Fruit fly (Drosophila melanogaster) whole organism, pupa: ENCODE data around the gene MFS18.

Source experiments
- CG10348 ChIP-seq: fragments of 200-800 bp; sonication (Bioruptor generic); IDR thresholded peaks from 2 replicates; pipeline ENCODE4 v1.3.6; 2022; ENCODE audit warnings: missing biosample characterization, missing genetic modification characterization
- CG12605 ChIP-seq: fragments of 200-800 bp; sonication (Bioruptor generic); IDR thresholded peaks from 2 replicates; pipeline ENCODE4 v1.3.6; 2022; ENCODE audit warnings: missing biosample characterization, missing genetic modification characterization
- CG13204 ChIP-seq: fragments of 200-800 bp; sonication (Bioruptor generic); optimal IDR thresholded peaks from 2 replicates; lab custom pipeline; 2018; ENCODE audit warnings: missing biosample characterization, mild to moderate bottlenecking, missing genetic modification characterization, moderate library complexity
- CG14655 ChIP-seq: fragments of 200-800 bp; sonication (Bioruptor generic); optimal IDR thresholded peaks from 3 replicates; lab custom pipeline; 2017; ENCODE audit warnings: mild to moderate bottlenecking, missing biosample characterization, missing genetic modification reagents, missing genetic modification characterization
- CG15710 ChIP-seq: fragments of 200-800 bp; sonication (Bioruptor generic); optimal IDR thresholded peaks from 2 replicates; lab custom pipeline; 2018; ENCODE audit warnings: missing biosample characterization, mild to moderate bottlenecking, missing genetic modification characterization, moderate library complexity
- CG17806 ChIP-seq: fragments of 200-800 bp; sonication (Bioruptor generic); optimal IDR thresholded peaks from 2 replicates; lab custom pipeline; 2018; ENCODE audit warnings: missing biosample characterization, mild to moderate bottlenecking, missing genetic modification characterization, moderate library complexity
- CG32121 ChIP-seq: fragments of 200-800 bp; sonication (Bioruptor generic); IDR thresholded peaks from 2 replicates; pipeline ENCODE4 v1.3.6; 2022; ENCODE audit warnings: missing biosample characterization, missing genetic modification characterization
- CG34367 ChIP-seq: fragments of 200-800 bp; sonication (Bioruptor generic); optimal IDR thresholded peaks from 2 replicates; lab custom pipeline; 2018; ENCODE audit warnings: missing biosample characterization, mild to moderate bottlenecking, missing genetic modification characterization
- CG4496 ChIP-seq: fragments of 200-800 bp; sonication (Bioruptor generic); IDR thresholded peaks from 3 replicates; pipeline ENCODE4 v1.3.6; 2022; ENCODE audit warnings: missing biosample characterization, missing genetic modification characterization
- CG8159 ChIP-seq: fragments of 200-800 bp; sonication (Bioruptor generic); optimal IDR thresholded peaks from 3 replicates; lab custom pipeline; 2018; ENCODE audit warnings: missing biosample characterization, mild to moderate bottlenecking, missing genetic modification characterization, moderate library complexity
- CG8301 ChIP-seq: fragments of 200-800 bp; sonication (Bioruptor generic); optimal IDR thresholded peaks from 2 replicates; lab custom pipeline; 2018; ENCODE audit warnings: missing biosample characterization, mild to moderate bottlenecking, missing genetic modification characterization
- CG9948 ChIP-seq: fragments of 200-800 bp; sonication (Bioruptor generic); optimal IDR thresholded peaks from 2 replicates; lab custom pipeline; 2018; ENCODE audit warnings: missing biosample characterization, mild to moderate bottlenecking, missing genetic modification characterization, moderate library complexity
- D1 ChIP-seq: fragments of 200-800 bp; sonication (Bioruptor generic); optimal IDR thresholded peaks from 2 replicates; lab custom pipeline; 2018; ENCODE audit warnings: missing biosample characterization, mild to moderate bottlenecking, missing genetic modification characterization, moderate library complexity
- EcR ChIP-seq: fragments of 200-800 bp; sonication (Bioruptor generic); optimal IDR thresholded peaks from 3 replicates; lab custom pipeline; 2019; ENCODE audit warnings: missing biosample characterization, missing genetic modification characterization, mild to moderate bottlenecking, moderate library complexity, missing genetic modification reagents
- Ets98B ChIP-seq: fragments of 200-800 bp; sonication (Bioruptor generic); IDR thresholded peaks from 2 replicates; pipeline ENCODE4 v1.3.6; 2022; ENCODE audit warnings: missing biosample characterization, missing genetic modification characterization
- Pif1A ChIP-seq: fragments of 200-800 bp; sonication (Bioruptor generic); optimal IDR thresholded peaks from 3 replicates; lab custom pipeline; 2016; ENCODE audit warnings: missing biosample characterization, missing genetic modification characterization
- Pif1B ChIP-seq: fragments of 200-800 bp; sonication (Bioruptor generic); optimal IDR thresholded peaks from 3 replicates; lab custom pipeline; 2016; ENCODE audit warnings: missing biosample characterization, missing genetic modification characterization
- Snoo ChIP-seq: fragments of 200-800 bp; sonication (Bioruptor generic); optimal IDR thresholded peaks from 3 replicates; lab custom pipeline; 2017; ENCODE audit warnings: missing biosample characterization, mild to moderate bottlenecking, missing genetic modification characterization, inconsistent platforms
- fd96Ca ChIP-seq: fragments of 200-800 bp; sonication (Bioruptor generic); IDR thresholded peaks from 3 replicates; pipeline ENCODE4 v1.3.6; 2022; ENCODE audit warnings: missing biosample characterization, missing genetic modification characterization
- gl ChIP-seq: fragments of 200-800 bp; sonication (Bioruptor generic); optimal IDR thresholded peaks from 2 replicates; lab custom pipeline; 2018; ENCODE audit warnings: missing biosample characterization, mild to moderate bottlenecking, missing genetic modification characterization
- rn ChIP-seq: fragments of 200-800 bp; sonication (Bioruptor generic); IDR thresholded peaks from 2 replicates; pipeline ENCODE4 v1.3.6; 2022; ENCODE audit warnings: missing biosample characterization, missing genetic modification characterization

The MFS18 gene

DNA sequence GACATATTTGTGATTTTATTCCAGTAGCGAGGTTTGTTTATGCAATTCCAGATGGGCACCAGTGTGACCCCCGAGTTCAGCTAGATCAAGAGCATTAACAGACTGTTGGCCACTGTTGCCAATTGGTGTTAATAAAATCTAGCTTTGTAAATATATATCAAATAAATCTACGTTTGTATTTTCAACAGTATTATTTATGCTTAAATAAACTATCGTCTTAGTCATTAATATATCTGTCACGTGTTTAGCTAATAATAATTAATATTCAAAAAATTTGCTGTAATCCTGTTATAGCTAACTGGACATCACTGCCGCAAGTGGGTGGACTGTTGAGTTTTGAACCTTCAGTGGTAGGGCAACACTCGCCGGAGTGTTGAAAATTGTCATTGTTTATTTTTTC, 11.1 kb upstream of the MFS18 start, which contains the start of the genes mRpL27 and CG15435:
mRpL27 (minus strand) TSS at position 96 of the 400 bp plus-strand sequence.
CG15435 (plus strand) TSS at position 187 of the 400 bp plus-strand sequence.
- TF ChIP-seq gl (tag; lab: Kevin White, UChicago) (no peak), EcR (GFP tag; lab: Kevin White, UChicago) (peak; percentile 22), CG34367 (no peak), Pif1B (no peak), D1 (tag; lab: Kevin White, UChicago) (no peak), Pif1A (GFP tag; lab: Kevin White, UChicago) (no peak), CG4496 (GFP tag; lab: Robert Waterston, UW) (no peak), CG17806 (tag; lab: Kevin White, UChicago) (no peak), fd96Ca (GFP tag; lab: Robert Waterston, UW) (no peak), Ets98B (no peak), CG15710 (tag; lab: Kevin White, UChicago) (peak; percentile 8)

DNA sequence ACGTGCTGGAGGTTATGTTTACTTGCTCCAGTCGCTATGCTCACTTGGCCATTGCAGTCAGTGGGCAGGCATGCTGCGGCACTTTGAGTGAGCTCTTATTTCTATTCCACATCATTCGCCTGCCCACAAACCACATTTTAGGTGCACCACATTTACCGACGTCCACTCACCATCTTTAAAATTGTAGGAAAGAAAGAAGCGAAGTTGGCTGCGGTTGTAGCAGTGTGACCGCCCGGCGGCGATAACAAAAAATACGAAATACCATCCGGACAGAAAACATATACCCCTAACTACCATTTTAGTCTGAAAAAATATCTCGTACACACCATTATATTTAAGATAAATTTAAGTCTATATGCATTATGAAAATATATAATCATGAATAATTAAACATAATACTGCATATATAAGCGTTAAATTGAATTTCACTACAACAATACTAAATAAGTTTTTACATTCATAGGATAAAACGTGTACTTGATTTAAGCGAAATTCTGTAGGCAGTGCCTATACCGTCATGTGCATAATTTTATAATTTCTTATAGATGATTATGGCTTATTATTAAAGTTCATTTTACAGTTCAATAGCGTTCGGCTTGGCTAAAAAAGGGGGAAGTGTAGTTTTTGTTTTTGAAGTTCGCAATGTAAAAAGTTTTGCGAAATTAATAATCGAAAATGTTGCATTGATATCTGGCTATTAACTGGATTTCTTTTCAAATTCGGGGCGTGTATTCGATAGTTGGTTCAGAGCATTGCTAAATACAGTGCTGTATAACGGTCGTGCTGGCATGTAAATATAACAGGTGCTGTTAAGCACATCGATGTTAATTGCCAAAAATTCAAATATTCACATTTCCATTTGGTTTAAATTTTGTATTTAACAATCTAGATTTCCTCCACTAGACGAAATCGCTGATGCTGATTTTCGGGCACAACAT, 10.0 kb upstream of the MFS18 start, which contains the start of gene RpL27A:
RpL27A (minus strand) TSS at position 246 of the 938 bp plus-strand sequence.
- TF ChIP-seq CG15710 (tag; lab: Kevin White, UChicago) (peak; percentile 50), Pif1B (no peak), CG8301 (peak; percentile 5), D1 (tag; lab: Kevin White, UChicago) (no peak), EcR (GFP tag; lab: Kevin White, UChicago) (no peak), CG34367 (peak; percentile 65), Snoo (tag; lab: Kevin White, UChicago) (peak; percentile 81), CG10348 (GFP tag; lab: Robert Waterston, UW) (no peak), CG12605 (peak; percentile 67), CG17806 (tag; lab: Kevin White, UChicago) (no peak), CG9948 (tag; lab: Kevin White, UChicago) (peak; percentile 41), fd96Ca (GFP tag; lab: Robert Waterston, UW) (peak; percentile 14; the same call in 1 of the 3 replicates), gl (tag; lab: Kevin White, UChicago) (no peak), CG13204 (no peak), Ets98B (peak; percentile 32), CG4496 (GFP tag; lab: Robert Waterston, UW) (peak; percentile 84), CG32121 (GFP tag; lab: Robert Waterston, UW) (peak; percentile 47; the same call in 1 of the 2 replicates), CG14655 (GFP tag; lab: Kevin White, UChicago) (no peak), Pif1A (GFP tag; lab: Kevin White, UChicago) (no peak), rn (GFP tag; lab: Robert Waterston, UW) (no peak), CG8159 (tag; lab: Kevin White, UChicago) (peak; percentile 44)

DNA sequence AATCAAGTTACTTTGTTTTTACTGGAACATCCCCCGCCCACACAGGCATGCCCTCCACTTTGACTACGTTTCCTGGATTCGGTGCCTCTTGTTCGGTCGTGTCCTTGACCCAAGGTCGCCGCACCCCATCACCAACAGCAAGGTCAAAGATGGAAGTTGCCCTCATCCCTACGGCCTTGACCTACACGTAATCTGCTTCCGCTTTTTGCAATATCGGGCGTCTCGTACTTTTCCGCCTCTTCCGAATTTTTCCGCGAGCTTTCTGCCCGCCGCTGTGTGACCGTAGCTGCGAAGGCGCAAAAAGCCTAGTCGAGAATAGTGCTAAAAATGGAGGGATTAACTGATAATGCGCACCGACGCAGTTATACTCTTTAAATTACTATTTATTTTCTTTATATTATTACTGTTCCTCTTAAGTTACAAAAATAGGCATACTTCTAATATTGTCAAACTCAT, 8.1 kb upstream of the MFS18 start, which contains the start of gene Gs1l:
Gs1l (minus strand) TSS at position 269 of the 456 bp plus-strand sequence.
- peak; percentile 26 for TF ChIP-seq CG8159 (tag; lab: Kevin White, UChicago)
- no peak for TF ChIP-seq CG15710 (tag; lab: Kevin White, UChicago)
- no peak for TF ChIP-seq CG17806 (tag; lab: Kevin White, UChicago)
- TF ChIP-seq CG13204, result no peak
- TF ChIP-seq Snoo (tag; lab: Kevin White, UChicago), result no peak
- TF ChIP-seq Pif1B, result no peak
- no peak for TF ChIP-seq CG12605
- no peak for TF ChIP-seq D1 (tag; lab: Kevin White, UChicago)
- TF ChIP-seq CG4496 (GFP tag; lab: Robert Waterston, UW), result no peak
- TF ChIP-seq gl (tag; lab: Kevin White, UChicago), result no peak
- TF ChIP-seq CG14655 (GFP tag; lab: Kevin White, UChicago), result no peak
- peak; percentile 71 for TF ChIP-seq EcR (GFP tag; lab: Kevin White, UChicago)
- TF ChIP-seq CG10348 (GFP tag; lab: Robert Waterston, UW), result no peak
- TF ChIP-seq fd96Ca (GFP tag; lab: Robert Waterston, UW), result no peak
- TF ChIP-seq rn (GFP tag; lab: Robert Waterston, UW), result no peak
- TF ChIP-seq CG9948 (tag; lab: Kevin White, UChicago), result no peak
- peak; percentile 40; the same call in 1 of the 2 replicates for TF ChIP-seq CG32121 (GFP tag; lab: Robert Waterston, UW)

DNA sequence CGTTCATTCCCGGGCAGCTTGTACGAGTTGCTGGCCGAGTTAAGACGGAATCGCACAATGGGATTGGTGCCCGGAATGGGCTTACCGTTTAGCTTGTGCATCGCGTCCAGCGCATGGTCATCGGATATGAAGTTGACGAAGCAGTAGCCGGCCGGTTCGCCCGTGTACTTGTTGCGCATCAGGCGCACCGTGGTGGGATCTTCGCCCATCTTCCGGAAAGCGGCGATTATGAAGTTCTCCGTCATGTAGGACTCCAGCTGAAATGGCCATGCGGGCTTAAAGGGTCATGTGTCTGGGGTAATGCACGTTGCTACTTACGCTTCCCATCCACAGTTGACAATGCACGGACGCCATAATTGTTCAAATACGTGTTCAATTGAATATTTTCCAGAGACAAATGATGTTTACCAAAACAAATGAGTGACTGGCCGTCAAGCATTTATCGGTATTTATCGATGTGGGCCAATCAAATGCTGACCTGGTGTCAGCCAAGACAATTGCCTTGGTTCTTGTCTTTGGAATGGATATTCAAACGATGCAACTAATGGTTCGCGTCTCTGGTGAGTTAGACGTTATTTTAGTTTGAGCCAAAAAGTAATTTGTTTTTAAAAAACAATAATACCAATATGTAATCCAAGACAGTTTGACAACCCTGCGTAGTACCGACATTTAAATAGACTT, 5.7 kb upstream of the MFS18 start, which contains the start of the genes Secp43 and ND-B8:
Secp43 (minus strand) TSS at position 445 of the 681 bp plus-strand sequence.
ND-B8 (plus strand) TSS at position 618 of the 681 bp plus-strand sequence.
- no peak for TF ChIP-seq CG12605
- no peak for TF ChIP-seq CG10348 (GFP tag; lab: Robert Waterston, UW)
- no peak for TF ChIP-seq Pif1B
- TF ChIP-seq CG17806 (tag; lab: Kevin White, UChicago), result no peak
- TF ChIP-seq CG15710 (tag; lab: Kevin White, UChicago), result no peak
- no peak for TF ChIP-seq CG9948 (tag; lab: Kevin White, UChicago)

- no peak for TF ChIP-seq CG8301
- TF ChIP-seq CG14655 (GFP tag; lab: Kevin White, UChicago), result no peak
- no peak for TF ChIP-seq Pif1A (GFP tag; lab: Kevin White, UChicago)
- TF ChIP-seq CG32121 (GFP tag; lab: Robert Waterston, UW), result no peak
- TF ChIP-seq D1 (tag; lab: Kevin White, UChicago), result no peak
- TF ChIP-seq fd96Ca (GFP tag; lab: Robert Waterston, UW), result no peak
- no peak for TF ChIP-seq Pif1B
- TF ChIP-seq CG12605, result no peak
- TF ChIP-seq Ets98B, result no peak
- TF ChIP-seq EcR (GFP tag; lab: Kevin White, UChicago), result no peak
These were observed 4.4 kb upstream of the MFS18 start, which contains the start of gene CG15439 for dm6 chr2L:4452798-4453197. Gene CG15439, minus strand, starts transcription at chr2L:4453038.
